Worm (Caenorhabditis elegans) whole organism, L2 larva: ENCODE measurements around the gene nhr-124.

Source experiments
- blmp-1 ChIP-seq: sonication (generic microtip); optimal IDR thresholded peaks from 2 replicates; lab custom pipeline; 2017; ENCODE audit warnings: missing genetic modification characterization, mild to moderate bottlenecking, missing compliant biosample characterization, antibody characterized with exemption, moderate library complexity; ENCODE audit not compliant: insufficient read depth
- ceh-82 ChIP-seq: fragments of 150-350 bp; optimal IDR thresholded peaks from 2 replicates; lab custom pipeline; 2014; ENCODE audit warnings: missing biosample characterization, missing genetic modification characterization
- lin-39 ChIP-seq: fragments of 150-350 bp; optimal IDR thresholded peaks from 2 replicates; lab custom pipeline; 2014; ENCODE audit warnings: missing biosample characterization, missing genetic modification reagents, missing genetic modification characterization
- lsy-2 ChIP-seq, 2 experiments: fragments of 150-350 bp in 1 of 2; sonication (generic microtip) in 1 of 2; optimal IDR thresholded peaks; 2 replicates each; lab custom pipeline; 2014 to 2017; ENCODE audit warnings: missing biosample characterization in 2 of 2, missing genetic modification characterization in 2 of 2
- mdl-1 ChIP-seq, 2 experiments: fragments of 150-350 bp in 1 of 2; sonication (generic microtip) in 1 of 2; optimal IDR thresholded peaks; 2 replicates each; lab custom pipeline; 2017; ENCODE audit warnings: missing biosample characterization in 2 of 2, missing genetic modification characterization in 2 of 2
- nhr-11 ChIP-seq: fragments of 150-350 bp; optimal IDR thresholded peaks from 2 replicates; lab custom pipeline; 2014; ENCODE audit warnings: missing biosample characterization, missing genetic modification characterization
- nhr-237 ChIP-seq: fragments of 150-350 bp; optimal IDR thresholded peaks from 2 replicates; lab custom pipeline; 2014; ENCODE audit warnings: missing biosample characterization, missing genetic modification characterization
- nhr-77 ChIP-seq: fragments of 150-350 bp; optimal IDR thresholded peaks from 2 replicates; lab custom pipeline; 2014; ENCODE audit warnings: missing biosample characterization, missing genetic modification characterization

ce11 chrV:3877242-3877641, 8.8 kb downstream of the nhr-124 start:
- TF ChIP-seq nhr-237 (tag; lab: Kevin White, UChicago) (no peak), nhr-11 (no peak), ceh-82 (no peak), blmp-1 (tag; lab: Kevin White, UChicago) (no peak), lin-39 (tag; lab: Kevin White, UChicago) (no peak), nhr-77 (tag; lab: Kevin White, UChicago) (no peak), lsy-2 (tag; optimal IDR thresholded peaks at IDR 0.05; lab: Kevin White, UChicago) (no peak), mdl-1 (tag; optimal IDR thresholded peaks at IDR 0.05; lab: Kevin White, UChicago) (no peak)
